Worm (Caenorhabditis elegans) whole organism, L2 larva: ENCODE measurements around the gene clec-47.
"Not testable (repeated sequence)": the region's sequence is repeated elsewhere in the genome, so short reads cannot be mapped to it uniquely, and the experiment has no call there.

Experiments used
- C34F6.9 ChIP-seq: fragments of 150-350 bp; optimal IDR thresholded peaks from 2 replicates; lab custom pipeline; 2014; ENCODE audit warnings: missing biosample characterization, missing genetic modification characterization
- F13H6.1 ChIP-seq: sonication (generic microtip); optimal IDR thresholded peaks from 2 replicates; lab custom pipeline; 2016; ENCODE audit warnings: missing genetic modification characterization, missing compliant biosample characterization
- R02D3.7 ChIP-seq: fragments of 150-350 bp; optimal IDR thresholded peaks from 2 replicates; lab custom pipeline; 2014; ENCODE audit warnings: missing biosample characterization, missing genetic modification characterization
- Y55F3AM.14 ChIP-seq: fragments of 200-800 bp; sonication (Bioruptor generic); optimal IDR thresholded peaks from 2 replicates; lab custom pipeline; 2018; ENCODE audit warnings: mild to moderate bottlenecking, missing genetic modification characterization, missing compliant biosample characterization
- alr-1 ChIP-seq: fragments of 150-350 bp; optimal IDR thresholded peaks from 2 replicates; lab custom pipeline; 2014; ENCODE audit warnings: missing biosample characterization, missing genetic modification characterization
- aly-2 ChIP-seq: fragments of 150-350 bp; optimal IDR thresholded peaks from 2 replicates; lab custom pipeline; 2014; ENCODE audit warnings: missing biosample characterization, missing genetic modification characterization
- ama-1 ChIP-seq: fragments of 150-350 bp; optimal IDR thresholded peaks from 2 replicates; lab custom pipeline; 2018; ENCODE audit warnings: inconsistent platforms
- ceh-82 ChIP-seq: fragments of 150-350 bp; optimal IDR thresholded peaks from 2 replicates; lab custom pipeline; 2014; ENCODE audit warnings: missing biosample characterization, missing genetic modification characterization
- crh-2 ChIP-seq: sonication (generic microtip); optimal IDR thresholded peaks from 2 replicates; lab custom pipeline; 2017; ENCODE audit warnings: missing biosample characterization, missing genetic modification characterization
- elt-1 ChIP-seq: fragments of 150-350 bp; optimal IDR thresholded peaks from 2 replicates; lab custom pipeline; 2014; ENCODE audit warnings: missing biosample characterization, missing genetic modification characterization
- elt-3 ChIP-seq: sonication (generic microtip); optimal IDR thresholded peaks from 2 replicates; lab custom pipeline; 2017; ENCODE audit warnings: missing biosample characterization, missing genetic modification characterization
- fos-1 ChIP-seq: fragments of 150-350 bp; optimal IDR thresholded peaks from 2 replicates; lab custom pipeline; 2014; ENCODE audit warnings: missing biosample characterization, missing genetic modification characterization
- gmeb-1 ChIP-seq: fragments of 150-350 bp; optimal IDR thresholded peaks from 2 replicates; lab custom pipeline; 2014; ENCODE audit warnings: missing biosample characterization, missing genetic modification characterization
- lin-11 ChIP-seq: fragments of 150-350 bp; sonication (generic microtip); optimal IDR thresholded peaks from 2 replicates; lab custom pipeline; 2014; ENCODE audit warnings: missing biosample characterization, missing genetic modification characterization, inconsistent platforms, mixed read lengths
- lin-13 ChIP-seq: fragments of 150-350 bp; optimal IDR thresholded peaks from 2 replicates; lab custom pipeline; 2014; ENCODE audit warnings: missing biosample characterization, missing genetic modification reagents, missing genetic modification characterization
- lin-39 ChIP-seq: fragments of 150-350 bp; optimal IDR thresholded peaks from 2 replicates; lab custom pipeline; 2014; ENCODE audit warnings: missing biosample characterization, missing genetic modification reagents, missing genetic modification characterization
- lsy-2 ChIP-seq, 2 experiments: fragments of 150-350 bp in 1 of 2; sonication (generic microtip) in 1 of 2; optimal IDR thresholded peaks; 2 replicates each; lab custom pipeline; 2014 to 2017; ENCODE audit warnings: missing biosample characterization in 2 of 2, missing genetic modification characterization in 2 of 2
- mbf-1 ChIP-seq: sonication (generic microtip); optimal IDR thresholded peaks from 2 replicates; lab custom pipeline; 2017; ENCODE audit warnings: missing biosample characterization, missing genetic modification characterization
- mdl-1 ChIP-seq, 2 experiments: fragments of 150-350 bp in 1 of 2; sonication (generic microtip) in 1 of 2; optimal IDR thresholded peaks; 2 replicates each; lab custom pipeline; 2017; ENCODE audit warnings: missing biosample characterization in 2 of 2, missing genetic modification characterization in 2 of 2
- nhr-10 ChIP-seq: sonication (generic microtip); optimal IDR thresholded peaks from 2 replicates; lab custom pipeline; 2017; ENCODE audit warnings: missing biosample characterization, missing genetic modification characterization
- nhr-11 ChIP-seq: fragments of 150-350 bp; optimal IDR thresholded peaks from 2 replicates; lab custom pipeline; 2014; ENCODE audit warnings: missing biosample characterization, missing genetic modification characterization
- nhr-21 ChIP-seq: fragments of 150-350 bp; optimal IDR thresholded peaks from 2 replicates; lab custom pipeline; 2014; ENCODE audit warnings: missing biosample characterization, missing genetic modification characterization
- nhr-25 ChIP-seq: fragments of 150-350 bp; sonication (generic microtip); optimal IDR thresholded peaks from 3 replicates; lab custom pipeline; 2014; ENCODE audit warnings: missing biosample characterization, missing genetic modification characterization
- nhr-6 ChIP-seq: fragments of 150-350 bp; optimal IDR thresholded peaks from 2 replicates; lab custom pipeline; 2014; ENCODE audit warnings: missing biosample characterization, missing genetic modification characterization
- skn-1 ChIP-seq: sonication (generic microtip); optimal IDR thresholded peaks from 2 replicates; lab custom pipeline; 2017; ENCODE audit warnings: missing biosample characterization, missing genetic modification characterization
- sma-3 ChIP-seq: sonication (generic microtip); optimal IDR thresholded peaks from 2 replicates; lab custom pipeline; 2016; ENCODE audit warnings: missing genetic modification reagents, missing genetic modification characterization, missing compliant biosample characterization
- sma-9 ChIP-seq, 2 experiments: fragments of 150-350 bp in 1 of 2; sonication (generic microtip) in 1 of 2; optimal IDR thresholded peaks; 2 replicates each; lab custom pipeline; 2014 to 2016; ENCODE audit warnings: missing genetic modification characterization in 2 of 2, mild to moderate bottlenecking in 1 of 2, missing biosample characterization in 1 of 2, missing compliant biosample characterization in 1 of 2, missing genetic modification reagents in 1 of 2, moderate library complexity in 1 of 2
- snpc-4 ChIP-seq: fragments of 150-350 bp; optimal IDR thresholded peaks from 2 replicates; lab custom pipeline; 2014; ENCODE audit warnings: missing biosample characterization, missing genetic modification characterization
- zag-1 ChIP-seq: fragments of 150-350 bp; optimal IDR thresholded peaks from 2 replicates; lab custom pipeline; 2014; ENCODE audit warnings: missing biosample characterization, missing genetic modification characterization
- ztf-4 ChIP-seq: fragments of 150-350 bp; optimal IDR thresholded peaks from 2 replicates; lab custom pipeline; 2014; ENCODE audit warnings: missing biosample characterization, missing genetic modification characterization

clec-47 gene

ce11 chrV:15191971-15192370 is 16.4 kb downstream of the clec-47 start:
- TF ChIP-seq ceh-82 (tag; lab: Kevin White, UChicago): no peak
- no peak for TF ChIP-seq skn-1

- TF ChIP-seq nhr-11 (tag; lab: Kevin White, UChicago): no peak
- no peak for TF ChIP-seq lsy-2 (tag; optimal IDR thresholded peaks at IDR 0.05; lab: Kevin White, UChicago)
- TF ChIP-seq crh-2 (tag; lab: Kevin White, UChicago): peak; percentile 18
- peak; percentile 76 for TF ChIP-seq fos-1 (tag; lab: Kevin White, UChicago)
Measured at ce11 chrV:15192377-15192776, 16.8 kb downstream of the clec-47 start, which contains the start of gene plc-2. Gene plc-2, plus strand, starts transcription at chrV:15192572.

DNA sequence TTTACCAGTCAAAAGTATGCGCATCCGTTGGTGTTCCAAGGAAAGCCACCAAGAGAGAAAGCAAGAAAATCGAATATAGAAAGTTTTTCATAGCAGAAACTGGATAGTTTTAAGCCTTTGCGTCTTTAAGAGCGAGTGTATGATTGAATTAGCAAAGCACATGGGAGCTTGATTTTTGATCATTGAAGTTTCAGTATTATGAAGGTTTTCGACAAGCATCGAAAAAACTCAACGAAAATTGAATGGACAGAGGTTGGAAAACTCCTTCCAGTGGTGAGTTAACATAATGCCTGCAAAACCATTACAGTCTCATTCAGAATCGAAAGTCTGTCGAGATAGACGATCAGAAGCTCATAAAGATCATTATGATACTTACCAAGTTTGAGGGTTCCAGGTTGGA is 18.4 kb downstream of the clec-47 start, which contains the start of gene Y75B12B.13:
Gene Y75B12B.13 (minus strand): TSS at position 101 of the 400 bp plus-strand sequence.
- TF ChIP-seq snpc-4 (tag; lab: Kevin White, UChicago): no peak

DNA sequence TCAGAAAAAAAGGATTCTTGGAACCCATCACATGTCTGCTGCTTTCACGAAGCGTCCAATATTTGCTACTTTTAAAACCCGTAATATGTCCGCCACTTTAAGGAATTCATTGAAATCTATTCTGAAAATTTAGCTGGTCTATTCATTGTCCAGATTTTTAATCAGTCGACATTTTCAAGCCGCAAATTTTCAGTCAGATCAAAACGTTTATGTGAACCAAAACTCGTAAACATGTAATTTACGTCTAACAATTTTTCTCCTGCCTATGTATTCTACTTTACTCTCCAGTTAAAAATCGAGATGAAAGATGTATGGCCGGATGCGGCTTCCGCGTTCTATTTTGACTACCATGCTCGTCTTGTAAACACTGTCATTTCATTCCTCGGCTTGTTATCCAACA is 22.4 kb downstream of the clec-47 start, which contains the start of gene srw-1:
Gene srw-1 (plus strand): TSS at position 301 of the 400 bp plus-strand sequence.
- no peak for TF ChIP-seq nhr-10 (tag; lab: Kevin White, UChicago)
- no peak for TF ChIP-seq zag-1 (tag; lab: Kevin White, UChicago)
- TF ChIP-seq elt-1 (tag; lab: Kevin White, UChicago): no peak
- TF ChIP-seq aly-2 (tag; lab: Kevin White, UChicago): no peak
- no peak for TF ChIP-seq nhr-25 (tag; lab: Kevin White, UChicago)
- no peak for TF ChIP-seq ceh-82 (tag; lab: Kevin White, UChicago)
- no peak for TF ChIP-seq fos-1 (tag; lab: Kevin White, UChicago)
- no peak for TF ChIP-seq ama-1 (lab: Kevin White, UChicago)
- TF ChIP-seq gmeb-1 (tag; lab: Kevin White, UChicago): no peak

ce11 chrV:15199768-15200167 is 24.2 kb downstream of the clec-47 start, which contains the start of gene Y75B12B.10:
Gene Y75B12B.10, plus strand, starts transcription at chrV:15200068.
- TF ChIP-seq sma-9 (GFP tag; optimal IDR thresholded peaks at IDR 0.05; lab: Kevin White, UChicago) (no peak), sma-9 (tag; optimal IDR thresholded peaks at IDR 0.05; lab: Kevin White, UChicago) (no peak), lin-13 (GFP tag; lab: Kevin White, UChicago) (no peak), Y55F3AM.14 (GFP tag; lab: Kevin White, UChicago) (no peak), gmeb-1 (tag; lab: Kevin White, UChicago) (no peak), skn-1 (no peak), lin-11 (tag; lab: Kevin White, UChicago) (no peak)
- TF ChIP-seq, all 48 proteins: peak for 0

DNA sequence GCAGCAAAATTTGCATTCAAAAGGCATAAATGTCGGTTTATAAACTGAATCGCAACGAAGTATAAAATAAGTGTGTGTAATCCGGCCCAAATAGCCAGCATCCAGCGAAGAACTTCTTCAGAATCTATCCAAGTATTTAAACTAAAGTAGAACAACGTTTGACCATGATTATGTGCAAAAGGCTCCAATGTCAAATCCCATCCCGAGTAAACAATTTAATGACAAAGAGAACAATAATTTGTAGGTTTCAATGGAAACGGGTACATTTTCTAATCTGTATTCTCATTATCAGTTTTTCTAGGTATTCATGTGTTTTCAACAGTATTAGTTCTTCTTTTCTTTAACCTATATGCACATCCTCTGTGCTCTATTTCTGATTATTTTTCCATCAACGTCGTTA is 32.1 kb downstream of the clec-47 start, which contains the start of gene C41G6.12:
Gene C41G6.12 (minus strand): TSS at position 101 of the 400 bp plus-strand sequence.
- not testable (repeated sequence) for TF ChIP-seq elt-3 (tag; lab: Kevin White, UChicago); mbf-1; crh-2 (tag; lab: Kevin White, UChicago)

ce11 chrV:15211869-15212268 is 36.3 kb downstream of the clec-47 start, which contains the start of gene sri-24:
Gene sri-24, plus strand, starts transcription at chrV:15212169.
- not testable (repeated sequence) for TF ChIP-seq nhr-21 (tag; lab: Kevin White, UChicago); lsy-2 (tag; optimal IDR thresholded peaks at IDR 0.05; lab: Kevin White, UChicago); mbf-1

DNA sequence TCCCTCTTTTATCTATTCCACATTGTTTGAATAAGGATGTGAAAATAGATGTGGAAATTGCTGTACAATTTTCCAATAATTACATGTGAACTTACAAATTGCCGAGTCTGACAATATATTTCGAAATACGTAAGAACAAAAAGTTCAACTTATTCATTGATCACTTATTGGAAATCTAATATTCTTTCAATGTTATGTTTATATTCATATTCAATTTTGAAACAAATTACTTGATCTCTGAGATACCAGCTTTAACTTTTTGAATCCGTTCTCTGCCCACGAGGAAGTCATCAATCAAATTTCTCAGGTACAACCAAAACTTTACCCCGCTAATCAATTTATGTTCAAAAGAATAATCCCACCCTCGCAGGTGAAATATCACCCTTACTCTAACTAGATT is 39.6 kb downstream of the clec-47 start, which contains the start of gene sri-26:
Gene sri-26 (plus strand): TSS at position 301 of the 400 bp plus-strand sequence.
- TF ChIP-seq nhr-6, ztf-4, C34F6.9 (tag; lab: Kevin White, UChicago): not testable (repeated sequence)

DNA sequence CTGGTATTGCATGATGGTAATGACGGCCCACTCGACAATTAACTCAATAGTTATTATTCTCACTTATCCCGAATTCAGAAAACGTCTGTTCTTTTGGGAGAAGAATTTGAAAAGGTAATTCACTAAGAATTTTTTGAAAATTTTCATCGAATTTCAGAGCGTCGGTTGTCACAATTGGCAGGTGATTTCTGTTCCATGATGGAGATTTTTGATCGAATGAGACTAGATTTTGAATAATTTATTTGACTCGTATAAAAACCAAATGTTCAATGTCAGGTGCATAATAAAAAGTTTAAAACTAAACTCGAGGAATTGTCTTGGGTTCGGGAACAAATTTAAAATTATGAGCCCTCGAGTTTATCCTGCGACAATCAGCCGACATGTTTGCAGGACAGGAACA is 41.1 kb downstream of the clec-47 start, which contains the start of gene sri-25:
Gene sri-25 (plus strand): TSS at position 301 of the 400 bp plus-strand sequence.
- no peak for TF ChIP-seq alr-1 (tag; lab: Kevin White, UChicago)
- no peak for TF ChIP-seq mdl-1 (tag; optimal IDR thresholded peaks at IDR 0.05; lab: Kevin White, UChicago)
- no peak for TF ChIP-seq sma-9 (GFP tag; optimal IDR thresholded peaks at IDR 0.05; lab: Kevin White, UChicago)
- no peak for TF ChIP-seq sma-9 (tag; optimal IDR thresholded peaks at IDR 0.05; lab: Kevin White, UChicago)
- TF ChIP-seq skn-1: no peak
- TF ChIP-seq ama-1 (lab: Kevin White, UChicago): no peak
- no peak for TF ChIP-seq C34F6.9 (tag; lab: Kevin White, UChicago)
- no peak for TF ChIP-seq F13H6.1 (tag; lab: Kevin White, UChicago)
- TF ChIP-seq R02D3.7: no peak
- no peak for TF ChIP-seq lin-39 (tag; lab: Kevin White, UChicago)
- no peak for TF ChIP-seq sma-3 (GFP tag; lab: Kevin White, UChicago)
